Worm (Caenorhabditis elegans) whole organism, L1 larva: ENCODE measurements around the gene F37B4.10.

Source experiments
- C04F5.9 ChIP-seq: sonication (generic microtip); optimal IDR thresholded peaks from 2 replicates; lab custom pipeline; 2016; ENCODE audit warnings: missing genetic modification characterization, missing compliant biosample characterization
- C34B4.2 ChIP-seq: sonication (generic microtip); optimal IDR thresholded peaks from 2 replicates; lab custom pipeline; 2017; ENCODE audit warnings: mild to moderate bottlenecking, missing genetic modification characterization, missing compliant biosample characterization
- aha-1 ChIP-seq: fragments of 150-350 bp; optimal IDR thresholded peaks from 2 replicates; lab custom pipeline; 2014; ENCODE audit warnings: missing biosample characterization, missing genetic modification characterization
- aly-2 ChIP-seq: fragments of 150-350 bp; optimal IDR thresholded peaks from 2 replicates; lab custom pipeline; 2014; ENCODE audit warnings: missing biosample characterization, missing genetic modification characterization
- blmp-1 ChIP-seq: fragments of 150-350 bp; optimal IDR thresholded peaks from 2 replicates; lab custom pipeline; 2014; ENCODE audit warnings: missing biosample characterization, missing genetic modification characterization
- ceh-63 ChIP-seq: fragments of 200-800 bp; sonication (Bioruptor generic); optimal IDR thresholded peaks from 2 replicates; lab custom pipeline; 2018; ENCODE audit warnings: mild to moderate bottlenecking, missing genetic modification characterization, missing compliant biosample characterization
- dsc-1 ChIP-seq: sonication (generic microtip); optimal IDR thresholded peaks from 2 replicates; lab custom pipeline; 2016; ENCODE audit warnings: mild to moderate bottlenecking, missing genetic modification characterization, missing compliant biosample characterization
- efl-1 ChIP-seq, 4 experiments: fragments of 150-350 bp; optimal IDR thresholded peaks in 3 of 4; peaks in 1 of 4; 1 replicate in 1 of 4; 2 replicates in 3 of 4; lab custom pipeline; 2014; ENCODE audit warnings: missing biosample characterization in 2 of 4, missing genetic modification characterization in 2 of 4, missing genetic modification reagents in 2 of 4
- efl-3 ChIP-seq: fragments of 200-800 bp; sonication (Bioruptor generic); optimal IDR thresholded peaks from 2 replicates; lab custom pipeline; 2018; ENCODE audit warnings: mild to moderate bottlenecking, missing genetic modification characterization, missing compliant biosample characterization
- egl-13 ChIP-seq: sonication (generic microtip); optimal IDR thresholded peaks from 2 replicates; lab custom pipeline; 2016; ENCODE audit warnings: missing genotype, missing genetic modification reagents, missing genetic modification characterization, missing compliant biosample characterization
- egl-27 ChIP-seq, 2 experiments: fragments of 150-350 bp in 1 of 2; sonication (generic microtip); optimal IDR thresholded peaks; 3 replicates each; lab custom pipeline; 2017 to 2018; ENCODE audit warnings: missing biosample characterization in 2 of 2, missing genetic modification characterization in 2 of 2, missing genetic modification reagents in 2 of 2
- elt-2 ChIP-seq: sonication (generic microtip); optimal IDR thresholded peaks from 2 replicates; lab custom pipeline; 2016; ENCODE audit warnings: missing genetic modification characterization, mild to moderate bottlenecking, inconsistent platforms, missing compliant biosample characterization, missing genetic modification reagents
- elt-3 ChIP-seq, 6 experiments: fragments of 150-350 bp in 1 of 6; sonication (generic microtip); optimal IDR thresholded peaks; 2 replicates each; lab custom pipeline; 2017 to 2018; ENCODE audit warnings: missing biosample characterization in 6 of 6, missing genetic modification characterization in 6 of 6, inconsistent platforms in 1 of 6
- ets-5 ChIP-seq: fragments of 200-800 bp; sonication (Bioruptor generic); IDR thresholded peaks from 2 replicates; pipeline ENCODE4 v1.3.6; 2022; ENCODE audit warnings: missing genetic modification characterization, missing compliant biosample characterization
- fkh-8 ChIP-seq: sonication (generic microtip); optimal IDR thresholded peaks from 2 replicates; lab custom pipeline; 2016; ENCODE audit warnings: mild to moderate bottlenecking, missing genetic modification characterization, missing compliant biosample characterization
- hlh-17 ChIP-seq: fragments of 200-800 bp; sonication (Bioruptor generic); optimal IDR thresholded peaks from 2 replicates; lab custom pipeline; 2018; ENCODE audit warnings: missing genetic modification characterization, mild to moderate bottlenecking, missing compliant biosample characterization, moderate library complexity, borderline replicate concordance
- jun-1 ChIP-seq: fragments of 150-350 bp; optimal IDR thresholded peaks from 2 replicates; lab custom pipeline; 2014; ENCODE audit warnings: missing biosample characterization, missing genetic modification reagents, missing genetic modification characterization
- lin-13 ChIP-seq: fragments of 150-350 bp; optimal IDR thresholded peaks from 2 replicates; lab custom pipeline; 2014; ENCODE audit warnings: missing biosample characterization, missing genetic modification reagents, missing genetic modification characterization
- lin-14 ChIP-seq: fragments of 200-800 bp; sonication (Bioruptor generic); optimal IDR thresholded peaks from 2 replicates; lab custom pipeline; 2018; ENCODE audit warnings: mild to moderate bottlenecking, missing genetic modification characterization, moderate library complexity, missing compliant biosample characterization
- lin-15B ChIP-seq: fragments of 150-350 bp; sonication (generic microtip); optimal IDR thresholded peaks from 3 replicates; lab custom pipeline; 2014; ENCODE audit warnings: missing biosample characterization, missing genetic modification characterization
- nhr-237 ChIP-seq: fragments of 150-350 bp; optimal IDR thresholded peaks from 2 replicates; lab custom pipeline; 2014; ENCODE audit warnings: missing biosample characterization, missing genetic modification characterization
- nhr-47 ChIP-seq: sonication (generic microtip); optimal IDR thresholded peaks from 2 replicates; lab custom pipeline; 2016; ENCODE audit warnings: mild to moderate bottlenecking, missing genetic modification characterization, moderate library complexity, missing compliant biosample characterization
- nhr-71 ChIP-seq: sonication (generic microtip); optimal IDR thresholded peaks from 2 replicates; lab custom pipeline; 2016; ENCODE audit warnings: mild to moderate bottlenecking, missing genetic modification characterization, moderate library complexity, missing compliant biosample characterization
- nhr-90 ChIP-seq: sonication (generic microtip); optimal IDR thresholded peaks from 2 replicates; lab custom pipeline; 2016; ENCODE audit warnings: mild to moderate bottlenecking, missing genetic modification characterization, missing compliant biosample characterization; ENCODE audit not compliant: poor library complexity
- snpc-4 ChIP-seq: fragments of 150-350 bp; optimal IDR thresholded peaks from 2 replicates; lab custom pipeline; 2014; ENCODE audit warnings: missing biosample characterization, missing genetic modification characterization
- sptf-1 ChIP-seq: fragments of 150-350 bp; optimal IDR thresholded peaks from 2 replicates; lab custom pipeline; 2014; ENCODE audit warnings: missing biosample characterization, missing genetic modification characterization
- unc-130 ChIP-seq: fragments of 150-350 bp; optimal IDR thresholded peaks from 2 replicates; lab custom pipeline; 2017; ENCODE audit warnings: missing biosample characterization, missing genetic modification characterization, inconsistent platforms
- unc-62 ChIP-seq: fragments of 150-350 bp; optimal IDR thresholded peaks from 2 replicates; lab custom pipeline; 2014; ENCODE audit warnings: missing biosample characterization, missing genetic modification reagents, missing genetic modification characterization
- unc-86 ChIP-seq: sonication (generic microtip); optimal IDR thresholded peaks from 2 replicates; lab custom pipeline; 2016; ENCODE audit warnings: missing genetic modification characterization, missing compliant biosample characterization
- xbp-1 ChIP-seq: sonication (generic microtip); optimal IDR thresholded peaks from 2 replicates; lab custom pipeline; 2016; ENCODE audit warnings: missing genetic modification characterization, missing compliant biosample characterization
- zip-4 ChIP-seq: fragments of 200-800 bp; sonication (Bioruptor generic); optimal IDR thresholded peaks from 2 replicates; lab custom pipeline; 2018; ENCODE audit warnings: mild to moderate bottlenecking, missing genetic modification characterization, moderate library complexity, missing compliant biosample characterization
- ztf-11 ChIP-seq, 2 experiments: sonication (generic microtip); optimal IDR thresholded peaks; 2 replicates each; lab custom pipeline; 2016 to 2017; ENCODE audit warnings: missing genetic modification characterization in 2 of 2, missing biosample characterization in 1 of 2, missing compliant biosample characterization in 1 of 2
- ztf-4 ChIP-seq: fragments of 150-350 bp; optimal IDR thresholded peaks from 2 replicates; lab custom pipeline; 2014; ENCODE audit warnings: missing biosample characterization, missing genetic modification characterization

The F37B4.10 gene

ce11 chrV:2881565-2881964, 4.2 kb upstream of the F37B4.10 start:
- TF ChIP-seq unc-62 (GFP tag; lab: Kevin White, UChicago) (no peak), fkh-8 (tag; lab: Kevin White, UChicago) (no peak), xbp-1 (tag; lab: Kevin White, UChicago) (no peak), lin-14 (no peak), lin-13 (no peak), C04F5.9 (tag; lab: Kevin White, UChicago) (no peak)

ce11 chrV:2881016-2881415, 3.6 kb upstream of the F37B4.10 start, which contains the start of gene ifc-1:
Gene ifc-1 (plus strand): TSS chrV:2881393.
- no peak for TF ChIP-seq lin-15B (tag; lab: Kevin White, UChicago)
- peak; percentile 67 for TF ChIP-seq elt-2 (tag; lab: Kevin White, UChicago)
- no peak for TF ChIP-seq lin-13
- no peak for TF ChIP-seq egl-13 (tag; lab: Kevin White, UChicago)
- no peak for TF ChIP-seq hlh-17 (GFP tag; lab: Kevin White, UChicago)
- no peak for TF ChIP-seq unc-62 (GFP tag; lab: Kevin White, UChicago)
- TF ChIP-seq efl-3 (GFP tag; lab: Kevin White, UChicago): no peak
- TF ChIP-seq ets-5 (GFP tag; lab: Robert Waterston, UW): no peak
- no peak for TF ChIP-seq nhr-90 (tag; lab: Kevin White, UChicago)
- no peak for TF ChIP-seq ztf-11 (tag; optimal IDR thresholded peaks at IDR 0.05; lab: Kevin White, UChicago)
- no peak for TF ChIP-seq jun-1
- no peak for TF ChIP-seq efl-1 (optimal IDR thresholded peaks at IDR 0.05; lab: Kevin White, UChicago)
- peak in 1 of 2 experiments; percentile 21 for TF ChIP-seq efl-1 (GFP tag; optimal IDR thresholded peaks at IDR 0.05 in 1 of 2; lab: Kevin White, UChicago)
- TF ChIP-seq zip-4 (GFP tag; lab: Kevin White, UChicago): no peak
- no peak for TF ChIP-seq sptf-1 (tag; lab: Kevin White, UChicago)
- TF ChIP-seq C34B4.2 (tag; lab: Kevin White, UChicago): no peak
- TF ChIP-seq, all 84 proteins: peak for 2

ce11 chrV:2880356-2880755, 2.9 kb upstream of the F37B4.10 start:
- TF ChIP-seq ceh-63 (GFP tag; lab: Kevin White, UChicago) (no peak), elt-2 (tag; lab: Kevin White, UChicago) (peak; percentile 53)

ce11 chrV:2879801-2880200, 2.4 kb upstream of the F37B4.10 start, which contains the start of gene str-39:
Gene str-39 (minus strand): TSS chrV:2879901.
- TF ChIP-seq C34B4.2 (tag; lab: Kevin White, UChicago) (no peak), unc-130 (no peak), unc-86 (tag; lab: Kevin White, UChicago) (no peak), elt-3 (tag; optimal IDR thresholded peaks at IDR 0.05; lab: Kevin White, UChicago) (no peak), nhr-47 (tag; lab: Kevin White, UChicago) (no peak)

- TF ChIP-seq nhr-47 (tag; lab: Kevin White, UChicago) (no peak), efl-1 (optimal IDR thresholded peaks at IDR 0.05; lab: Kevin White, UChicago) (no peak), efl-1 (GFP tag; optimal IDR thresholded peaks at IDR 0.05 in 1 of 2; lab: Kevin White, UChicago) (peak in 1 of 2 experiments; percentile 15), blmp-1 (tag; lab: Kevin White, UChicago) (no peak), aly-2 (tag; lab: Kevin White, UChicago) (no peak)
Observed at ce11 chrV:2876188-2876831, 1.1 kb downstream of the F37B4.10 start.

- no peak for TF ChIP-seq efl-1 (optimal IDR thresholded peaks at IDR 0.05; lab: Kevin White, UChicago)
- peak in 1 of 2 experiments; percentile 22 for TF ChIP-seq efl-1 (GFP tag; optimal IDR thresholded peaks at IDR 0.05 in 1 of 2; lab: Kevin White, UChicago)
- TF ChIP-seq ztf-4 (tag; lab: Kevin White, UChicago): no peak
- no peak for TF ChIP-seq aha-1 (tag; lab: Kevin White, UChicago)
- peak; percentile 50 for TF ChIP-seq elt-2 (tag; lab: Kevin White, UChicago)
- no peak for TF ChIP-seq snpc-4
- no peak for TF ChIP-seq dsc-1 (tag; lab: Kevin White, UChicago)
- peak; percentile 10 for TF ChIP-seq nhr-71 (tag; lab: Kevin White, UChicago)
- no peak for TF ChIP-seq fkh-8 (tag; lab: Kevin White, UChicago)
- no peak for TF ChIP-seq nhr-237 (tag; lab: Kevin White, UChicago)
- no peak for TF ChIP-seq egl-27 (tag; optimal IDR thresholded peaks at IDR 0.05; lab: Kevin White, UChicago)
- TF ChIP-seq, all 84 proteins: peak for 3
Observed at ce11 chrV:2875422-2875821, 2.0 kb downstream of the F37B4.10 start, which contains the start of gene folt-2. Gene folt-2 (minus strand): TSS chrV:2875600.
